Fruit fly (Drosophila melanogaster) whole organism, larva: Measurements from ENCODE around the gene Vps36.

ENCODE experiments used
- noc ChIP-seq: fragments of 200-800 bp; sonication (Bioruptor generic); optimal IDR thresholded peaks from 3 replicates; lab custom pipeline; 2019; ENCODE audit warnings: missing biosample characterization, mild to moderate bottlenecking, missing genetic modification characterization, moderate library complexity

The Vps36 gene

dm6 chr3L:13486041-13486859 is 26.7 kb downstream of the Vps36 start, which contains the start of the genes Abp1 and Tgi:
TSS of gene Abp1 (minus strand) at chr3L:13486280.
TSS of gene Tgi (plus strand) at chr3L:13486797.
- TF ChIP-seq noc (tag; lab: Kevin White, UChicago): no peak

dm6 chr3L:13480241-13480627 is 32.7 kb downstream of the Vps36 start:
- no peak for TF ChIP-seq noc (tag; lab: Kevin White, UChicago)

- TF ChIP-seq noc (tag; lab: Kevin White, UChicago): peak; percentile 77
Observed at dm6 chr3L:13479609-13480240, 33.2 kb downstream of the Vps36 start.

dm6 chr3L:13479204-13479600 is 33.7 kb downstream of the Vps36 start:
- no peak for TF ChIP-seq noc (tag; lab: Kevin White, UChicago)

dm6 chr3L:13478339-13479203 is 34.3 kb downstream of the Vps36 start:
- TF ChIP-seq noc (tag; lab: Kevin White, UChicago): no peak

- peak; percentile 29 for TF ChIP-seq noc (tag; lab: Kevin White, UChicago)
Observed at dm6 chr3L:13477453-13478184, 35.3 kb downstream of the Vps36 start, which contains the start of gene stv. TSS of gene stv (plus strand) at chr3L:13477541.

dm6 chr3L:13476566-13477452 is 36.1 kb downstream of the Vps36 start:
- peak; percentile 98 for TF ChIP-seq noc (tag; lab: Kevin White, UChicago)

dm6 chr3L:13476070-13476469 is 36.8 kb downstream of the Vps36 start:
- no peak for TF ChIP-seq noc (tag; lab: Kevin White, UChicago)

- no peak for TF ChIP-seq noc (tag; lab: Kevin White, UChicago)
Observed at dm6 chr3L:13474607-13475006, 38.3 kb downstream of the Vps36 start, which contains the start of gene CG10089. TSS of gene CG10089 (minus strand) at chr3L:13474787.
